Worm (Caenorhabditis elegans): Measurements from ENCODE around the gene srw-63.

- TF ChIP-seq unc-39 (tag; optimal IDR thresholded peaks at IDR 0.05), result no peak
- no peak for TF ChIP-seq ceh-43 (GFP tag; optimal IDR thresholded peaks at IDR 0.05)
- TF ChIP-seq elt-3 (tag; optimal IDR thresholded peaks at IDR 0.05), result no peak
- no peak for TF ChIP-seq nhr-237 (tag; optimal IDR thresholded peaks at IDR 0.05)
- TF ChIP-seq ztf-11 (tag; optimal IDR thresholded peaks at IDR 0.05), result no peak
- TF ChIP-seq nhr-12 (tag; optimal IDR thresholded peaks at IDR 0.05), result no peak
- TF ChIP-seq unc-62 (GFP tag; optimal IDR thresholded peaks at IDR 0.05), result no peak
- no peak for TF ChIP-seq pha-4 (tag; optimal IDR thresholded peaks at IDR 0.05)
- TF ChIP-seq elt-1 (tag; optimal IDR thresholded peaks at IDR 0.05; ENCODE audit: borderline replicate concordance, insufficient read depth), result no peak
Measured at ce11 chrIV:14033502-14033751, 17.7 kb upstream of the srw-63 start.
